Fruit fly (Drosophila melanogaster): ENCODE measurements around the gene CG15330.

dm6 chrX:7995171-7995747, 39.4 kb downstream of the CG15330 start, which contains the start of gene Tbh:
- TF ChIP-seq psq (optimal IDR thresholded peaks at IDR 0.05) (no peak), ttk (optimal IDR thresholded peaks at IDR 0.05) (no peak), insv (optimal IDR thresholded peaks at IDR 0.05) (no peak), h (optimal IDR thresholded peaks at IDR 0.05) (no peak), Sin3A (optimal IDR thresholded peaks at IDR 0.05) (no peak)

Measured in Kc167 (cell line).